Fruit fly (Drosophila melanogaster) whole organism, wandering third instar larva: ENCODE data around the gene Reck.

Experiments used
- Abd-B ChIP-seq: fragments of >200 bp; optimal IDR thresholded peaks from 2 replicates; lab custom pipeline; 2017; ENCODE audit warnings: missing biosample characterization, missing genetic modification characterization
- CG32264 ChIP-seq: fragments of 200-800 bp; sonication (Bioruptor generic); optimal IDR thresholded peaks from 2 replicates; lab custom pipeline; 2016; ENCODE audit warnings: missing biosample characterization, missing genetic modification characterization
- CG9705 ChIP-seq: fragments of 200-800 bp; sonication (Bioruptor generic); optimal IDR thresholded peaks from 2 replicates; lab custom pipeline; 2018; ENCODE audit warnings: missing biosample characterization, mild to moderate bottlenecking, missing genetic modification characterization
- CrebA ChIP-seq: fragments of 200-800 bp; sonication (Bioruptor generic); optimal IDR thresholded peaks from 2 replicates; lab custom pipeline; 2016; ENCODE audit warnings: missing biosample characterization, mild to moderate bottlenecking, missing genetic modification characterization, borderline replicate concordance
- Dfd ChIP-seq: fragments of >200 bp; optimal IDR thresholded peaks from 2 replicates; lab custom pipeline; 2017; ENCODE audit warnings: missing biosample characterization, missing genetic modification characterization
- Dif ChIP-seq: fragments of 200-275, 200-300 bp; sonication (Bioruptor generic); optimal IDR thresholded peaks from 2 replicates; lab custom pipeline; 2018; ENCODE audit warnings: missing biosample characterization, missing genetic modification characterization; ENCODE audit not compliant: partially characterized antibody
- GATAd ChIP-seq: sonication (Bioruptor generic); optimal IDR thresholded peaks from 2 replicates; lab custom pipeline; 2016; ENCODE audit warnings: missing biosample characterization, missing genetic modification characterization
- HLH106 ChIP-seq: fragments of 200-800 bp; optimal IDR thresholded peaks from 3 replicates; lab custom pipeline; 2019; ENCODE audit warnings: missing biosample characterization, mild to moderate bottlenecking, missing genetic modification characterization, moderate library complexity
- Hnf4 ChIP-seq: fragments of 200-800 bp; sonication (Bioruptor generic); optimal IDR thresholded peaks from 2 replicates; lab custom pipeline; 2016; ENCODE audit warnings: missing biosample characterization, mild to moderate bottlenecking, missing genetic modification characterization
- Hr78 ChIP-seq: fragments of >200 bp; optimal IDR thresholded peaks from 2 replicates; lab custom pipeline; 2017; ENCODE audit warnings: missing biosample characterization, missing genetic modification characterization
- Hr83 ChIP-seq: fragments of 200-300 bp; sonication (Bioruptor generic); optimal IDR thresholded peaks from 2 replicates; lab custom pipeline; 2016; ENCODE audit warnings: missing biosample characterization, mild to moderate bottlenecking, missing genetic modification characterization, moderate library complexity; ENCODE audit not compliant: poor library complexity, severe bottlenecking
- Jra ChIP-seq: sonication (Bioruptor generic); optimal IDR thresholded peaks from 2 replicates; lab custom pipeline; 2016; ENCODE audit warnings: missing biosample characterization, missing genetic modification characterization
- Mio ChIP-seq: sonication (Bioruptor generic); optimal IDR thresholded peaks from 2 replicates; lab custom pipeline; 2016; ENCODE audit warnings: missing biosample characterization, missing genetic modification characterization
- Myc ChIP-seq: fragments of >200 bp; optimal IDR thresholded peaks from 2 replicates; lab custom pipeline; 2017
- N ChIP-seq: fragments of >200 bp; optimal IDR thresholded peaks from 2 replicates; lab custom pipeline; 2018; ENCODE audit warnings: missing biosample characterization, missing external identifiers, missing genetic modification characterization
- OdsH ChIP-seq: fragments of 200-800 bp; sonication (Bioruptor generic); optimal IDR thresholded peaks from 2 replicates; lab custom pipeline; 2016; ENCODE audit warnings: missing biosample characterization, mild to moderate bottlenecking, missing genetic modification characterization
- Rel ChIP-seq, 2 experiments: fragments of 200-800 bp; sonication (Bioruptor generic) in 1 of 2; optimal IDR thresholded peaks; 2 replicates in 1 of 2; 3 replicates in 1 of 2; lab custom pipeline; 2016 to 2019; ENCODE audit warnings: mild to moderate bottlenecking in 2 of 2, missing biosample characterization in 2 of 2, missing genetic modification characterization in 2 of 2, moderate library complexity in 1 of 2
- Sp1 ChIP-seq: fragments of 200-800 bp; sonication (Bioruptor generic); optimal IDR thresholded peaks from 3 replicates; lab custom pipeline; 2019; ENCODE audit warnings: missing biosample characterization, mild to moderate bottlenecking, missing genetic modification characterization, moderate library complexity
- Vsx2 ChIP-seq: fragments of 200-300, 225-300 bp; sonication (Bioruptor generic); optimal IDR thresholded peaks from 2 replicates; lab custom pipeline; 2018; ENCODE audit warnings: missing biosample characterization, missing genetic modification characterization; ENCODE audit not compliant: partially characterized antibody
- br ChIP-seq: fragments of 200-800 bp; sonication (Bioruptor generic); optimal IDR thresholded peaks from 2 replicates; lab custom pipeline; 2016; ENCODE audit warnings: missing biosample characterization, missing genetic modification characterization
- brk ChIP-seq: fragments of 200-800 bp; sonication (Bioruptor generic); optimal IDR thresholded peaks from 2 replicates; lab custom pipeline; 2016; ENCODE audit warnings: missing biosample characterization, mild to moderate bottlenecking, missing genetic modification characterization
- dl ChIP-seq, 2 experiments: fragments of 175-275, 200-275 bp in 1 of 2; fragments of 200-275 bp in 1 of 2; sonication (Bioruptor generic); optimal IDR thresholded peaks; lab custom pipeline; 2018; ENCODE audit warnings: mild to moderate bottlenecking in 2 of 2, missing biosample characterization in 2 of 2, missing genetic modification characterization in 2 of 2, moderate library complexity in 2 of 2; ENCODE audit not compliant: partially characterized antibody in 2 of 2, insufficient read depth in 1 of 2
- dmrt93B ChIP-seq: fragments of 200-800 bp; sonication (Bioruptor generic); optimal IDR thresholded peaks from 2 replicates; lab custom pipeline; 2018; ENCODE audit warnings: missing biosample characterization, mild to moderate bottlenecking, missing genetic modification characterization
- dsf ChIP-seq: sonication (Bioruptor generic); optimal IDR thresholded peaks from 2 replicates; lab custom pipeline; 2016; ENCODE audit warnings: missing biosample characterization, missing genetic modification characterization, borderline replicate concordance
- ey ChIP-seq: fragments of 200-800 bp; sonication (Bioruptor generic); optimal IDR thresholded peaks from 2 replicates; lab custom pipeline; 2016; ENCODE audit warnings: missing biosample characterization, missing genetic modification characterization
- foxo ChIP-seq, 2 experiments: fragments of 200-800 bp; sonication (Bioruptor generic); optimal IDR thresholded peaks; 2 replicates in 1 of 2; 3 replicates in 1 of 2; lab custom pipeline; 2016 to 2017; ENCODE audit warnings: missing biosample characterization in 2 of 2, missing genetic modification characterization in 2 of 2
- fru ChIP-seq: fragments of 200-800 bp; sonication (Bioruptor generic); optimal IDR thresholded peaks from 3 replicates; lab custom pipeline; 2016; ENCODE audit warnings: missing biosample characterization, mild to moderate bottlenecking, missing genetic modification characterization
- h ChIP-seq: fragments of 200-800 bp; sonication (Bioruptor generic); optimal IDR thresholded peaks from 3 replicates; lab custom pipeline; 2016; ENCODE audit warnings: missing biosample characterization, mild to moderate bottlenecking, missing genetic modification characterization
- jim ChIP-seq: fragments of 175-275, 200-325 bp; sonication (Bioruptor generic); optimal IDR thresholded peaks from 2 replicates; lab custom pipeline; 2016; ENCODE audit warnings: missing biosample characterization, mild to moderate bottlenecking, missing genetic modification characterization
- lola ChIP-seq: fragments of >200 bp; optimal IDR thresholded peaks from 2 replicates; lab custom pipeline; 2017; ENCODE audit warnings: missing biosample characterization, missing genetic modification characterization
- pan ChIP-seq: fragments of >200 bp; optimal IDR thresholded peaks from 2 replicates; lab custom pipeline; 2017
- psq ChIP-seq: fragments of 200-800 bp; sonication (Bioruptor generic); optimal IDR thresholded peaks from 3 replicates; lab custom pipeline; 2017; ENCODE audit warnings: missing biosample characterization, mild to moderate bottlenecking, missing genetic modification characterization, moderate library complexity
- rgr ChIP-seq: fragments of 200-800 bp; sonication (Bioruptor generic); optimal IDR thresholded peaks from 3 replicates; lab custom pipeline; 2016; ENCODE audit warnings: missing biosample characterization, mild to moderate bottlenecking, missing genetic modification characterization
- sage ChIP-seq: fragments of 200-800 bp; sonication (Bioruptor generic); optimal IDR thresholded peaks from 2 replicates; lab custom pipeline; 2016; ENCODE audit warnings: missing biosample characterization, mild to moderate bottlenecking, missing genetic modification characterization
- sv ChIP-seq: fragments of 200-800 bp; sonication (Bioruptor generic); optimal IDR thresholded peaks from 3 replicates; lab custom pipeline; 2016; ENCODE audit warnings: missing biosample characterization, missing genetic modification characterization
- tai ChIP-seq: sonication (Bioruptor generic); optimal IDR thresholded peaks from 2 replicates; lab custom pipeline; 2016; ENCODE audit warnings: missing biosample characterization, missing genetic modification characterization
- usp ChIP-seq: fragments of >200 bp; optimal IDR thresholded peaks from 2 replicates; lab custom pipeline; 2017; ENCODE audit warnings: missing biosample characterization, missing genetic modification characterization
- woc ChIP-seq: sonication (Bioruptor generic); optimal IDR thresholded peaks from 2 replicates; lab custom pipeline; 2016; ENCODE audit warnings: missing biosample characterization, mild to moderate bottlenecking, missing genetic modification characterization

Gene Reck

DNA sequence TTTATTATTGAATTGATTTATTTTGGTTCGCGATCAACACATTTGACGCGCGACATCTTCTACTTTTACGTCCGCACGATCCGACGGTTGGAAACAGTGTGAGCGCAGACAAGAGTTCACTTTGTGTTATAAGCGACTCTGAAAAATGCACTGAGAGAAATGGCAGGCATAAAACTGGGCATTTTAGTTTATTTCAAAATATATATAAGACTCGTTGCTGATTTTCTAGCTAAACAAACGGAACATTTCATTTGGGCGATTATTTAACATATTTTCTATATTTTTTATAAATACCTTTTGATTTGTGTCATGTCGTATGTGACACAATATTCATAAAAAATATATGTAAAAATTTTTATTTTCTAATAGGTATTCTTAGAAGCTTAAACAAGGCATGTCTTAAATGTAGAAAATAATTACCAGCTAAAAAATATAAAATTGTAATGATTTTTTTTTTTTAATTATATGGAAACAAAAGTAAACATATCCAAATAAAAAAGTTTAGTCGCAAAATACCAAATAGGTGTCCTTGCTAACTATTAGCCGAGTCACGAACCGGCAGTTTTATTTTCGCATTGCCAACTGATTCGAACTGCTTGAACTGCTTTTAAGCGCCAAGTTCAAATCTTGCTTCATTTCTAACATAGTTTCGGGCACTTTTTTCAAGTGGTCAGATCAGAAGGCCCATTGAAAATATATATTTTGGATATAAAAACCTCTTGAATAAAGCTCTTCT lies at the start of gene Reck:
TSS of gene Reck (minus strand) at position 106 of the 736 bp plus-strand sequence.
- no peak for TF ChIP-seq N (GFP tag; lab: Kevin White, UChicago)
- TF ChIP-seq br (GFP tag; lab: Kevin White, UChicago) = peak; percentile 44
- TF ChIP-seq Dfd (GFP tag; lab: Kevin White, UChicago) = peak; percentile 20
- no peak for TF ChIP-seq Vsx2 (GFP tag; lab: Kevin White, UChicago)
- no peak for TF ChIP-seq Mio (GFP tag; lab: Kevin White, UChicago)
- peak; percentile 1 for TF ChIP-seq CrebA
- TF ChIP-seq woc (GFP tag; lab: Kevin White, UChicago) = no peak
- TF ChIP-seq CG9705 (GFP tag; lab: Kevin White, UChicago) = peak; percentile 26
- no peak for TF ChIP-seq dmrt93B (GFP tag; lab: Kevin White, UChicago)
- no peak for TF ChIP-seq usp (GFP tag; lab: Kevin White, UChicago)
- TF ChIP-seq rgr (GFP tag; lab: Kevin White, UChicago) = peak; percentile 83
- TF ChIP-seq Sp1 (GFP tag; lab: Kevin White, UChicago) = peak; percentile 67
- no peak for TF ChIP-seq GATAd (GFP tag; lab: Kevin White, UChicago)
- peak; percentile 5 for TF ChIP-seq Rel (GFP tag; optimal IDR thresholded peaks at IDR 0.05; lab: Kevin White, UChicago)
- no peak for TF ChIP-seq Rel (tag; optimal IDR thresholded peaks at IDR 0.05; lab: Kevin White, UChicago)
- no peak for TF ChIP-seq jim (GFP tag; lab: Kevin White, UChicago)
- peak; percentile 51 for TF ChIP-seq ey
- peak; percentile 55 for TF ChIP-seq HLH106 (tag; lab: Kevin White, UChicago)
- TF ChIP-seq Hr78 (GFP tag; lab: Kevin White, UChicago) = no peak
- TF ChIP-seq dl (GFP tag; optimal IDR thresholded peaks at IDR 0.05; lab: Kevin White, UChicago; ENCODE audit: insufficient read depth in 1 of 2, partially characterized antibody in 2 of 2) = no peak
- TF ChIP-seq dsf (GFP tag; lab: Kevin White, UChicago) = peak; percentile 21
- peak; percentile 12 for TF ChIP-seq CG32264 (GFP tag; lab: Kevin White, UChicago)
- peak; percentile 65 for TF ChIP-seq fru (GFP tag; lab: Kevin White, UChicago)
- no peak for TF ChIP-seq Dif (GFP tag; lab: Kevin White, UChicago)
- TF ChIP-seq h (GFP tag; lab: Kevin White, UChicago) = peak; percentile 80
- peak; percentile 73 for TF ChIP-seq sv (GFP tag; lab: Kevin White, UChicago)
- TF ChIP-seq Jra (GFP tag; lab: Kevin White, UChicago) = peak; percentile 12
- peak; percentile 42 for TF ChIP-seq Hnf4 (GFP tag; lab: Kevin White, UChicago)
- TF ChIP-seq psq = peak; percentile 43
- TF ChIP-seq lola (GFP tag; lab: Kevin White, UChicago) = no peak
- TF ChIP-seq pan = no peak
- peak; percentile 55 for TF ChIP-seq Hr83 (GFP tag; lab: Kevin White, UChicago)
- TF ChIP-seq tai (GFP tag; lab: Kevin White, UChicago) = no peak
- TF ChIP-seq Myc (lab: Kevin White, UChicago) = peak; percentile 78
- peak; percentile 87 for TF ChIP-seq brk (GFP tag; lab: Kevin White, UChicago)
- TF ChIP-seq OdsH (GFP tag; lab: Kevin White, UChicago) = peak; percentile 75
- TF ChIP-seq sage (GFP tag; lab: Kevin White, UChicago) = peak; percentile 71
- peak in 1 of 2 experiments; percentile 74 for TF ChIP-seq foxo (GFP tag; optimal IDR thresholded peaks at IDR 0.05; lab: Kevin White, UChicago)
- TF ChIP-seq Abd-B (GFP tag; lab: Kevin White, UChicago) = no peak

DNA sequence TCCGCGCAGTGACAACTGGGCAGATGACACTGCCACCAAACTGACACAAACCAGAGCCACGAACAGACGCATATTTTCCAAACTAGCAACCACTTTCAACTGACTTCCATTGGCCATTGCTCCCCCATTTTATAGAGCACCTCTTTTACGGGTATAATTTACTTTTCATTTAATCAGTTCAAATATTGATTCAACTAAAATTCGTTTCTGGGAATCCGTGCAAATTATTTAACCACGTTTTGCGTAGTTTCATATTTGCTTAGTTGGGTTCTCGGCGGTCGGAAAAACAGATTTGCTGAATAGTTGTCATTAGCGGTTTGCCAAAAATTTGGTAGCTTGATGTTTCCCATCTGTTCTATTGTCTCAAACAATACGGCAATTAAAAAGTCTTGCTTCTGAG lies 47.7 kb upstream of the Reck start, which contains the start of gene CG13460:
TSS of gene CG13460 (minus strand) at position 101 of the 400 bp plus-strand sequence.
- TF ChIP-seq Sp1 (GFP tag; lab: Kevin White, UChicago) = no peak
- TF ChIP-seq tai (GFP tag; lab: Kevin White, UChicago) = no peak
- TF ChIP-seq dsf (GFP tag; lab: Kevin White, UChicago) = no peak
- no peak for TF ChIP-seq foxo (GFP tag; optimal IDR thresholded peaks at IDR 0.05; lab: Kevin White, UChicago)
- TF ChIP-seq sv (GFP tag; lab: Kevin White, UChicago) = no peak
- TF ChIP-seq CrebA = no peak
- TF ChIP-seq ey = no peak
- no peak for TF ChIP-seq Vsx2 (GFP tag; lab: Kevin White, UChicago)
- no peak for TF ChIP-seq fru (GFP tag; lab: Kevin White, UChicago)
- no peak for TF ChIP-seq Hr83 (GFP tag; lab: Kevin White, UChicago)
- no peak for TF ChIP-seq Hnf4 (GFP tag; lab: Kevin White, UChicago)
- TF ChIP-seq dmrt93B (GFP tag; lab: Kevin White, UChicago) = no peak
- TF ChIP-seq dl (GFP tag; optimal IDR thresholded peaks at IDR 0.05; lab: Kevin White, UChicago; ENCODE audit: insufficient read depth in 1 of 2, partially characterized antibody in 2 of 2) = no peak
- TF ChIP-seq psq = no peak
- TF ChIP-seq, all 38 proteins: peak for 0
